Worm (Caenorhabditis elegans): ENCODE data around the gene mics-1.

DNA sequence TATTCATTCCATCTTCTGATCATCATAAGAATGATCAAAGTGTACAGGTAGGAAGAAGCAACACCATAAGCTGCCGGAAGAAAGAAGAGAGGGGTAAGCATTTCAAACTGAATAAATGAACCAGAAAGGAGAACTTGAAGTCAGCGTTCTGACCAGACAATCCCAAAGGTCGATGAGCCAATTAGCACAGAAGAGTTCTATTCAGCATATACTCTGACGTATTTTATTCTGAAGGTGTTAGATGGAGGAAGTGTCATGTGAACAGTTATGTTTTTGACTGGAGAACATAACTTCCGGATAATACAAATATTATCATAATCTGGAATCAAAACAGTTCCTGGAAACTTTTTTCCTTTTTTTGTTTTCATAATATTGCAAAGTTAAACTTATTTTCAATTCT, 10.6 kb upstream of the mics-1 start, which contains the start of gene srg-32:
- TF ChIP-seq dmd-4 (tag; optimal IDR thresholded peaks at IDR 0.05; ENCODE audit: borderline replicate concordance) (no peak), unc-86 (tag; optimal IDR thresholded peaks at IDR 0.05) (no peak), T23F11.4 (GFP tag; optimal IDR thresholded peaks at IDR 0.05) (no peak), K02D7.2 (tag; optimal IDR thresholded peaks at IDR 0.05) (no peak), ceh-18 (tag; optimal IDR thresholded peaks at IDR 0.05) (no peak), ceh-30 (tag; optimal IDR thresholded peaks at IDR 0.05) (no peak)

Data from whole organism, late embryonic.